Fruit fly (Drosophila melanogaster) whole organism, prepupa: Measurements from ENCODE around the gene CG13375.

Source experiments
- Blimp-1 ChIP-seq: fragments of 200-800 bp; sonication (Bioruptor generic); optimal IDR thresholded peaks from 3 replicates; lab custom pipeline; 2017; ENCODE audit warnings: missing biosample characterization, missing genetic modification characterization, mild to moderate bottlenecking, moderate library complexity, missing genetic modification reagents
- CG10631 ChIP-seq: fragments of 200-800 bp; sonication (Bioruptor generic); optimal IDR thresholded peaks from 2 replicates; lab custom pipeline; 2016; ENCODE audit warnings: missing biosample characterization, missing genetic modification characterization
- CG11294 ChIP-seq: fragments of 200-800 bp; sonication (Bioruptor generic); IDR thresholded peaks from 2 replicates; pipeline ENCODE4 v1.3.6; 2022; ENCODE audit warnings: missing biosample characterization, missing genetic modification characterization
- CG11762 ChIP-seq: fragments of 200-800 bp; sonication (Bioruptor generic); optimal IDR thresholded peaks from 3 replicates; lab custom pipeline; 2016; ENCODE audit warnings: missing biosample characterization, missing genetic modification characterization; ENCODE audit not compliant: insufficient read depth
- CG11902 ChIP-seq: fragments of 200-800 bp; sonication (Bioruptor generic); optimal IDR thresholded peaks from 3 replicates; lab custom pipeline; 2016; ENCODE audit warnings: missing biosample characterization, missing genetic modification characterization
- CG15336 ChIP-seq: fragments of 200-800 bp; sonication (Bioruptor generic); IDR thresholded peaks from 2 replicates; pipeline ENCODE4 v1.3.6; 2022; ENCODE audit warnings: missing biosample characterization, missing genetic modification characterization
- CG32006 ChIP-seq: fragments of 200-800 bp; sonication (Bioruptor generic); optimal IDR thresholded peaks from 3 replicates; lab custom pipeline; 2017; ENCODE audit warnings: missing biosample characterization, mild to moderate bottlenecking, missing genetic modification characterization
- CG34406 ChIP-seq: fragments of 200-800 bp; sonication (Bioruptor generic); optimal IDR thresholded peaks from 3 replicates; lab custom pipeline; 2016; ENCODE audit warnings: missing biosample characterization, missing genetic modification characterization
- CG4318 ChIP-seq: fragments of 200-800 bp; sonication (Bioruptor generic); optimal IDR thresholded peaks from 3 replicates; lab custom pipeline; 2017; ENCODE audit warnings: missing biosample characterization, mild to moderate bottlenecking, missing genetic modification characterization
- CG6163 ChIP-seq: fragments of 200-800 bp; sonication (Bioruptor generic); IDR thresholded peaks from 3 replicates; pipeline ENCODE4 v1.3.6; 2022; ENCODE audit warnings: missing biosample characterization, missing genetic modification characterization
- CG6792 ChIP-seq: fragments of 200-800 bp; sonication (Bioruptor generic); optimal IDR thresholded peaks from 3 replicates; lab custom pipeline; 2016; ENCODE audit warnings: missing biosample characterization, missing genetic modification characterization
- CG6808 ChIP-seq: fragments of 200-800 bp; sonication (Bioruptor generic); optimal IDR thresholded peaks from 3 replicates; lab custom pipeline; 2017; ENCODE audit warnings: missing biosample characterization, missing genetic modification characterization, mild to moderate bottlenecking, moderate library complexity, missing genetic modification reagents
- CG6854 ChIP-seq: fragments of 200-800 bp; sonication (Bioruptor generic); optimal IDR thresholded peaks from 2 replicates; lab custom pipeline; 2017; ENCODE audit warnings: missing biosample characterization, mild to moderate bottlenecking, missing genetic modification characterization
- CG7368 ChIP-seq: fragments of 200-800 bp; sonication (Bioruptor generic); optimal IDR thresholded peaks from 3 replicates; lab custom pipeline; 2016; ENCODE audit warnings: missing biosample characterization, missing genetic modification characterization
- CG8119 ChIP-seq: fragments of 200-800 bp; sonication (Bioruptor generic); IDR thresholded peaks from 3 replicates; pipeline ENCODE4 v1.3.6; 2022; ENCODE audit warnings: missing biosample characterization, missing genetic modification characterization
- CG8319 ChIP-seq: fragments of 200-800 bp; sonication (Bioruptor generic); optimal IDR thresholded peaks from 3 replicates; lab custom pipeline; 2016; ENCODE audit warnings: missing biosample characterization, missing genetic modification characterization
- CG8632 ChIP-seq: fragments of 200-800 bp; sonication (Bioruptor generic); optimal IDR thresholded peaks from 3 replicates; lab custom pipeline; 2016; ENCODE audit warnings: missing biosample characterization, missing genetic modification characterization
- CG9139 ChIP-seq: fragments of 200-800 bp; sonication (Bioruptor generic); optimal IDR thresholded peaks from 3 replicates; lab custom pipeline; 2017; ENCODE audit warnings: missing biosample characterization, mild to moderate bottlenecking, missing genetic modification characterization
- Eip78C ChIP-seq: fragments of 200-800 bp; sonication (Bioruptor generic); peaks from one replicate; lab custom pipeline; 2016; ENCODE audit warnings: missing biosample characterization, missing genetic modification characterization
- Eip93F ChIP-seq: fragments of 200-800 bp; sonication (Bioruptor generic); optimal IDR thresholded peaks from 2 replicates; lab custom pipeline; 2016; ENCODE audit warnings: missing biosample characterization, mild to moderate bottlenecking, missing genetic modification characterization
- Ets21C ChIP-seq: fragments of 200-800 bp; sonication (Bioruptor generic); optimal IDR thresholded peaks from 3 replicates; lab custom pipeline; 2016; ENCODE audit warnings: missing biosample characterization, missing genetic modification characterization
- Hr38 ChIP-seq: sonication (Bioruptor generic); optimal IDR thresholded peaks from 2 replicates; lab custom pipeline; 2016; ENCODE audit warnings: missing biosample characterization, missing genetic modification characterization
- Hr39 ChIP-seq: fragments of 200-800 bp; sonication (Bioruptor generic); optimal IDR thresholded peaks from 2 replicates; lab custom pipeline; 2016; ENCODE audit warnings: missing biosample characterization, missing genetic modification characterization
- Hr4 ChIP-seq: fragments of 200-800 bp; sonication (Bioruptor generic); optimal IDR thresholded peaks from 3 replicates; lab custom pipeline; 2016; ENCODE audit warnings: missing biosample characterization, missing genetic modification characterization
- Lpt ChIP-seq: fragments of 200-800 bp; sonication (Bioruptor generic); optimal IDR thresholded peaks from 3 replicates; lab custom pipeline; 2016; ENCODE audit warnings: missing biosample characterization, missing genetic modification characterization
- Met ChIP-seq: fragments of 200-800 bp; sonication (Bioruptor generic); optimal IDR thresholded peaks from 3 replicates; lab custom pipeline; 2016; ENCODE audit warnings: missing biosample characterization, missing genetic modification characterization
- Smox ChIP-seq: fragments of 200-800 bp; sonication (Bioruptor generic); optimal IDR thresholded peaks from 3 replicates; lab custom pipeline; 2016; ENCODE audit warnings: missing biosample characterization, missing genetic modification characterization
- Sox102F ChIP-seq: fragments of 200-800 bp; sonication (Bioruptor generic); optimal IDR thresholded peaks from 2 replicates; lab custom pipeline; 2016; ENCODE audit warnings: missing biosample characterization, mild to moderate bottlenecking, missing genetic modification characterization
- Sox14 ChIP-seq: fragments of 200-800 bp; sonication (Bioruptor generic); optimal IDR thresholded peaks from 3 replicates; lab custom pipeline; 2016; ENCODE audit warnings: missing biosample characterization, missing genetic modification characterization
- Sox15 ChIP-seq: fragments of 200-800 bp; sonication (Bioruptor generic); optimal IDR thresholded peaks from 3 replicates; lab custom pipeline; 2016; ENCODE audit warnings: missing biosample characterization, missing genetic modification characterization
- achi ChIP-seq: fragments of 200-800 bp; sonication (Bioruptor generic); optimal IDR thresholded peaks from 3 replicates; lab custom pipeline; 2016; ENCODE audit warnings: missing biosample characterization, missing genetic modification characterization
- acj6 ChIP-seq: fragments of 200-800 bp; sonication (Bioruptor generic); optimal IDR thresholded peaks from 3 replicates; lab custom pipeline; 2016; ENCODE audit warnings: missing biosample characterization, missing genetic modification characterization
- cyc ChIP-seq: fragments of 200-800 bp; sonication (Bioruptor generic); optimal IDR thresholded peaks from 3 replicates; lab custom pipeline; 2016; ENCODE audit warnings: missing biosample characterization, missing genetic modification characterization
- dac ChIP-seq: fragments of 200-800 bp; sonication (Bioruptor generic); optimal IDR thresholded peaks from 2 replicates; lab custom pipeline; 2017; ENCODE audit warnings: missing biosample characterization, mild to moderate bottlenecking, missing genetic modification characterization
- dsx ChIP-seq: fragments of 200-800 bp; optimal IDR thresholded peaks from 3 replicates; lab custom pipeline; 2019; ENCODE audit warnings: missing biosample characterization, mild to moderate bottlenecking, missing genetic modification characterization, moderate library complexity; ENCODE audit not compliant: poor library complexity, severe bottlenecking
- esn ChIP-seq: fragments of 200-800 bp; sonication (Bioruptor generic); optimal IDR thresholded peaks from 2 replicates; lab custom pipeline; 2016; ENCODE audit warnings: missing biosample characterization, mild to moderate bottlenecking, missing genetic modification characterization, moderate library complexity
- fd59A ChIP-seq: fragments of 200-800 bp; sonication (Bioruptor generic); optimal IDR thresholded peaks from 2 replicates; lab custom pipeline; 2017; ENCODE audit warnings: missing biosample characterization, mild to moderate bottlenecking, missing genetic modification characterization, missing genetic modification reagents
- lz ChIP-seq: fragments of 200-800 bp; sonication (Bioruptor generic); optimal IDR thresholded peaks from 3 replicates; lab custom pipeline; 2016; ENCODE audit warnings: missing biosample characterization, missing genetic modification characterization
- pdm3 ChIP-seq: fragments of 200-800 bp; sonication (Bioruptor generic); optimal IDR thresholded peaks from 3 replicates; lab custom pipeline; 2016; ENCODE audit warnings: missing biosample characterization, missing genetic modification characterization
- salr ChIP-seq, 2 experiments: fragments of 200-800 bp; sonication (Bioruptor generic); optimal IDR thresholded peaks; 3 replicates each; lab custom pipeline; 2016 to 2018; ENCODE audit warnings: missing biosample characterization in 2 of 2, missing genetic modification characterization in 2 of 2, mild to moderate bottlenecking in 1 of 2
- ss ChIP-seq, 2 experiments: fragments of 200-800 bp; sonication (Bioruptor generic); optimal IDR thresholded peaks; 2 replicates in 1 of 2; 3 replicates in 1 of 2; lab custom pipeline; 2017 to 2018; ENCODE audit warnings: mild to moderate bottlenecking in 2 of 2, missing biosample characterization in 2 of 2, missing genetic modification characterization in 2 of 2, moderate library complexity in 1 of 2
- svp ChIP-seq: fragments of 200-800 bp; sonication (Bioruptor generic); peaks from one replicate; lab custom pipeline; 2016; ENCODE audit warnings: missing biosample characterization, missing genetic modification characterization
- topi ChIP-seq: fragments of 200-800 bp; sonication (Bioruptor generic); optimal IDR thresholded peaks from 3 replicates; lab custom pipeline; 2016; ENCODE audit warnings: missing biosample characterization, missing genetic modification characterization
- vri ChIP-seq: fragments of 200-800 bp; sonication (Bioruptor generic); optimal IDR thresholded peaks from 3 replicates; lab custom pipeline; 2016; ENCODE audit warnings: missing biosample characterization, mild to moderate bottlenecking, missing genetic modification characterization

CG13375 gene

DNA sequence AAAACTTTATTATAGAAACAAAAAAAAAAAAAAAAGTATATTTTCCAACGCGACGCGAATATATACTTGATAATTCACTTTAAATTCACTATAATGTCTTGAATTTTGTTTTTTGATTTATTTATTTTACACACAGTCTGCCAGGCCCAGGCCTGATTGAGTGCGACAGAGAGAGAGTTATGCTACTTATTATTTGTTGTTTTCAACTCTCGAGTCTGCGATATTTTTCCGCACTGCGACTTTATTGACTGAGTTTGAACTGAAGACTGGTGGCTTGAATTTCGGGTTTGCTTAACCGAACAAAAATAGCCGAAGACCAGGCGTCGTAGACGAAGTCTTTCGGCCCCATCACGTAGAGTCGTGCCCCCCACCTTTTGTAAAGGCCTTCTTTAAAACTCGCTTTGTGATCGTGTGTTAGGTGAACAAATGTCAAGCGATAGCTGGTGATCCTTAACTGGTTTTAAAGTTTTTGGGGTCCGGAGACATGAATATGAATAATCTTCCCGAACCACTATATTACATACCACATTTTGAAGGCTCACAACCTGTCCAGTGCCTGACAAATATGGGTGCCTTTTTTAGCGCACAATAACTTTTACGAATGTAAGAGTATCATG lies 30.9 kb downstream of the CG13375 start, which contains the start of gene CG13377 (continued):
- peak; percentile 23 for TF ChIP-seq Lpt (GFP tag; lab: Kevin White, UChicago)
- TF ChIP-seq pdm3 (GFP tag; lab: Kevin White, UChicago), result peak; percentile 33
- TF ChIP-seq Eip78C (GFP tag; lab: Kevin White, UChicago), result peak; percentile 85
- TF ChIP-seq CG11902, result no peak
- peak; percentile 64; the same call in 2 of the 3 replicates for TF ChIP-seq CG8119
- peak; percentile 47 for TF ChIP-seq vri (GFP tag; lab: Kevin White, UChicago)
- TF ChIP-seq CG4318 (GFP tag; lab: Kevin White, UChicago), result peak; percentile 4
- peak in 1 of 2 experiments; percentile 17 for TF ChIP-seq ss (GFP tag; optimal IDR thresholded peaks at IDR 0.05; lab: Kevin White, UChicago)
- no peak for TF ChIP-seq CG11762 (GFP tag; lab: Kevin White, UChicago)
- no peak for TF ChIP-seq Blimp-1 (GFP tag; lab: Kevin White, UChicago)
- peak; percentile 32 for TF ChIP-seq Hr4
- TF ChIP-seq, all 60 proteins: peak for 37

DNA sequence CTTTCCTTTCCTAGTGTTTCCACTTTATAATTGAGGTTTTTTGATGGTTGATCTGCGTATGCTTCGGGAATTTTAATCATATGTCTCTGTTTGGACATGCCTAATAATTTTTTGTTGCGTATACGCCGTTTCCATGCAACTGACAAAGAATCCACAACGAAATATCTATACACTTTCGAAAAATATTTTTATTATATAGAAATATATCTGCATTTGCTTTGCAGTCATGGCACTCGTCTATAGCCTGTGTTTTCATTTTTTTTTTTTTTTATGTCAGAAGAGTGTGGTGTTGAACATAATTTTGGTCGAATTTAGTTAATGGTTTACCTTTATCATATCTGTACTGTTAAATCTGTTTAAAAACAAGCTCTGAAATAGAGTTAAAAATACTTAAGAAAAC lies 31.9 kb downstream of the CG13375 start:
- peak; percentile 22 for TF ChIP-seq pdm3 (GFP tag; lab: Kevin White, UChicago)
- peak; percentile 34 for TF ChIP-seq CG32006 (GFP tag; lab: Kevin White, UChicago)
- peak; percentile 32 for TF ChIP-seq Sox102F (GFP tag; lab: Kevin White, UChicago)
- TF ChIP-seq CG7368 (GFP tag; lab: Kevin White, UChicago), result no peak
- TF ChIP-seq CG15336 (GFP tag; lab: Robert Waterston, UW), result 0 out of 2 replicates have a peak, but pooled peaks have one; percentile 19
- TF ChIP-seq CG10631, result no peak
- no peak for TF ChIP-seq lz (GFP tag; lab: Kevin White, UChicago)
- peak; percentile 8 for TF ChIP-seq Hr39
- no peak for TF ChIP-seq Blimp-1 (GFP tag; lab: Kevin White, UChicago)
- TF ChIP-seq Met, result peak; percentile 34
- TF ChIP-seq esn, result peak; percentile 25
- no peak for TF ChIP-seq CG11762 (GFP tag; lab: Kevin White, UChicago)
- TF ChIP-seq Eip78C (GFP tag; lab: Kevin White, UChicago), result peak; percentile 79
- peak; percentile 25 for TF ChIP-seq acj6 (GFP tag; lab: Kevin White, UChicago)
- TF ChIP-seq Smox (GFP tag; lab: Kevin White, UChicago), result peak; percentile 21
- TF ChIP-seq Ets21C, result no peak
- no peak for TF ChIP-seq cyc (GFP tag; lab: Kevin White, UChicago)
- TF ChIP-seq dsx (GFP tag; lab: Kevin White, UChicago), result no peak
- peak; percentile 31 for TF ChIP-seq topi (GFP tag; lab: Kevin White, UChicago)
- peak; percentile 74 for TF ChIP-seq svp (GFP tag; lab: Kevin White, UChicago)

DNA sequence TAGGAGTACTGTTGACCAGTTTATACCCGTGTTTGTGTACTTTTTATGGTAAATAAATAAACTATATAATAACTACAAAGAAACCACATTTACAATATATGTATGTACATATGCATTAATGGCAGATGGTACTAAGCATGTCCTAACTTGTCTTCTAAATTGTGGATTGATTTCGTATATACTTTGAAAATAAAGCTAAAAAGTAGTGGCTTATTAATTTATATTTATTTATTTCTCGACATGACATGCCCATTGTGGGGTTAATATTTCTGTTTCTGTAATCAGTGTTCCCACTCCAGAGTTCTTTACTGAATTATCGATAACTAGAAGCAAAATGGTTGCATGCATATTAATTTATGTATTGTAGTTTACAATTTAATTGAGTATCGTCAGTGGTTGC lies 39.4 kb downstream of the CG13375 start, which contains the start of gene cin:
Gene cin, plus strand, starts transcription at position 306 of the 400 bp plus-strand sequence.
- TF ChIP-seq esn, result peak; percentile 79
- peak; percentile 71 for TF ChIP-seq CG34406
- TF ChIP-seq Hr38 (GFP tag; lab: Kevin White, UChicago), result no peak
- peak; percentile 12 for TF ChIP-seq CG11762 (GFP tag; lab: Kevin White, UChicago)
- TF ChIP-seq CG11902, result peak; percentile 18
- TF ChIP-seq Ets21C, result peak; percentile 33
- TF ChIP-seq CG15336 (GFP tag; lab: Robert Waterston, UW), result peak; percentile 73
- TF ChIP-seq fd59A (GFP tag; lab: Kevin White, UChicago), result no peak
- peak; percentile 59 for TF ChIP-seq CG8632 (GFP tag; lab: Kevin White, UChicago)
- peak; percentile 3 for TF ChIP-seq CG6854 (GFP tag; lab: Kevin White, UChicago)
- peak; percentile 7 for TF ChIP-seq CG7368 (GFP tag; lab: Kevin White, UChicago)
- peak; percentile 91 for TF ChIP-seq Eip78C (GFP tag; lab: Kevin White, UChicago)
- peak; percentile 40 for TF ChIP-seq Sox15 (GFP tag; lab: Kevin White, UChicago)
- TF ChIP-seq CG32006 (GFP tag; lab: Kevin White, UChicago), result peak; percentile 62
- TF ChIP-seq CG8319 (GFP tag; lab: Kevin White, UChicago), result peak; percentile 42
- TF ChIP-seq pdm3 (GFP tag; lab: Kevin White, UChicago), result peak; percentile 72
- TF ChIP-seq CG9139 (GFP tag; lab: Kevin White, UChicago), result peak; percentile 34
- no peak for TF ChIP-seq CG11294 (GFP tag; lab: Robert Waterston, UW)
- TF ChIP-seq CG6808, result peak; percentile 53
- no peak for TF ChIP-seq dac (GFP tag; lab: Kevin White, UChicago)
- TF ChIP-seq Sox14 (GFP tag; lab: Kevin White, UChicago), result peak; percentile 54
- peak; percentile 67 for TF ChIP-seq dsx (GFP tag; lab: Kevin White, UChicago)
- TF ChIP-seq vri (GFP tag; lab: Kevin White, UChicago), result peak; percentile 35
- TF ChIP-seq salr (GFP tag; optimal IDR thresholded peaks at IDR 0.05; lab: Kevin White, UChicago), result peak in 1 of 2 experiments; percentile 10
- peak; percentile 44 for TF ChIP-seq Lpt (GFP tag; lab: Kevin White, UChicago)
- peak; percentile 72 for TF ChIP-seq CG10631
- TF ChIP-seq CG6792 (GFP tag; lab: Kevin White, UChicago), result peak; percentile 50
- TF ChIP-seq CG6163 (GFP tag; lab: Robert Waterston, UW), result no peak
- TF ChIP-seq achi (GFP tag; lab: Kevin White, UChicago), result peak; percentile 74
- peak; percentile 73 for TF ChIP-seq Met
- peak; percentile 65 for TF ChIP-seq lz (GFP tag; lab: Kevin White, UChicago)
- TF ChIP-seq Eip93F (GFP tag; lab: Kevin White, UChicago), result peak; percentile 27
